4 worm cellular contexts compared by ENCODE assay signal in genomic region chrV:14203809-14204208, ce11.
TF ChIP-seq lines count a peak whose summit lies in the region.

No protein-coding gene starts in this region.

TF ChIP-seq in whole organism, L1 larva, 84 proteins besides CTCF, POLR2A, EP300 and RAD21:
- peak; percentile 59 for TF ChIP-seq grh-1 (GFP tag; IDR thresholded peaks at IDR 0.05; lab: Robert Waterston, UW)
- peak; percentile 68 for TF ChIP-seq nhr-19 (GFP tag; conservative IDR thresholded peaks at IDR 0.05; lab: Robert Waterston, UW)

TF ChIP-seq in whole organism, L4 larva, 104 proteins besides CTCF, POLR2A, EP300 and RAD21:
- TF ChIP-seq ceh-20 (GFP tag; IDR thresholded peaks at IDR 0.05; lab: Robert Waterston, UW) (peak; percentile 56; the same call in 1 of the 2 replicates), php-3 (GFP tag; IDR thresholded peaks at IDR 0.05; lab: Robert Waterston, UW) (peak; percentile 57; the same call in 1 of the 2 replicates), set-16 (GFP tag; IDR thresholded peaks at IDR 0.05; lab: Robert Waterston, UW) (peak; percentile 20; the same call in 1 of the 2 replicates), dmd-6 (GFP tag; IDR thresholded peaks at IDR 0.05; lab: Robert Waterston, UW) (peak; percentile 49), lin-38 (GFP tag; IDR thresholded peaks at IDR 0.05; lab: Robert Waterston, UW) (peak; percentile 69), mxl-2 (GFP tag; conservative IDR thresholded peaks at IDR 0.05; lab: Robert Waterston, UW) (0 out of 2 replicates have a peak, but pooled peaks have one; percentile 11)

TF ChIP-seq in whole organism, early embryonic, 17 proteins besides CTCF, POLR2A, EP300 and RAD21:
- 0 out of 2 replicates have a peak, but pooled peaks have one; percentile 42 for TF ChIP-seq tbx-11 (GFP tag; IDR thresholded peaks at IDR 0.05; lab: Robert Waterston, UW)

TF ChIP-seq in whole organism, young adult, 124 proteins besides CTCF, POLR2A, EP300 and RAD21:
- TF ChIP-seq egrh-3 (GFP tag; IDR thresholded peaks at IDR 0.05; lab: Robert Waterston, UW) = peak; percentile 71
- peak; percentile 73 for TF ChIP-seq mcd-1 (GFP tag; IDR thresholded peaks at IDR 0.05; lab: Robert Waterston, UW)
- TF ChIP-seq hmg-1.2 (GFP tag; IDR thresholded peaks at IDR 0.05; lab: Robert Waterston, UW) = 0 out of 2 replicates have a peak, but pooled peaks have one; percentile 7
- peak; percentile 7 for TF ChIP-seq ztf-18 (tag; optimal IDR thresholded peaks at IDR 0.05; lab: Kevin White, UChicago)
- peak; percentile 67 for TF ChIP-seq dox-1 (GFP tag; IDR thresholded peaks at IDR 0.05; lab: Robert Waterston, UW)
- 0 out of 2 replicates have a peak, but pooled peaks have one; percentile 12 for TF ChIP-seq F33H1.4 (GFP tag; IDR thresholded peaks at IDR 0.05; lab: Robert Waterston, UW)
